Fruit fly (Drosophila melanogaster): ENCODE data around the gene CG33500.
A peak's percentile ranks its signal among the peaks of the same experiment; 100 is the strongest.

Gene CG33500

dm6 chr3L:11555662-11556460, 47.4 kb downstream of the CG33500 start:
- TF ChIP-seq Eip74EF (GFP tag; optimal IDR thresholded peaks at IDR 0.05) (peak in 1 of 2 experiments; percentile 87), exex (tag; optimal IDR thresholded peaks at IDR 0.05) (peak; percentile 21), Bgb (GFP tag; IDR thresholded peaks at IDR 0.05; ENCODE audit: partially characterized antibody) (peak; percentile 51; the same call in 1 of the 2 replicates), CG34422 (GFP tag; IDR thresholded peaks at IDR 0.05) (no peak), Ada2b (GFP tag; IDR thresholded peaks at IDR 0.05) (peak; percentile 52; the same call in 1 of the 2 replicates), CG17328 (GFP tag; IDR thresholded peaks at IDR 0.05) (peak; percentile 45), PHDP (tag; optimal IDR thresholded peaks at IDR 0.05) (peak; percentile 86), h (optimal IDR thresholded peaks at IDR 0.05) (no peak), CG13287 (GFP tag; IDR thresholded peaks at IDR 0.05; ENCODE audit: partially characterized antibody) (peak; percentile 26; the same call in 1 of the 2 replicates), maf-S (GFP tag; optimal IDR thresholded peaks at IDR 0.05) (peak; percentile 39), onecut (GFP tag; IDR thresholded peaks at IDR 0.05) (peak; percentile 38; the same call in 1 of the 2 replicates), nerfin-1 (tag; optimal IDR thresholded peaks at IDR 0.05) (peak; percentile 77), gem (tag; optimal IDR thresholded peaks at IDR 0.05) (peak; percentile 91), gce (GFP tag; IDR thresholded peaks at IDR 0.05) (peak; percentile 26; the same call in 1 of the 3 replicates), lilli (GFP tag; optimal IDR thresholded peaks at IDR 0.05) (peak; percentile 44), unpg (GFP tag; optimal IDR thresholded peaks at IDR 0.05) (peak; percentile 83), CG17612 (GFP tag; IDR thresholded peaks at IDR 0.05) (no peak), CG7987 (GFP tag; optimal IDR thresholded peaks at IDR 0.05) (peak; percentile 7), sim (GFP tag; IDR thresholded peaks at IDR 0.05) (no peak), CG1832 (GFP tag; optimal IDR thresholded peaks at IDR 0.05) (no peak), twi (tag; optimal IDR thresholded peaks at IDR 0.05) (peak; percentile 54), CG3163 (GFP tag; optimal IDR thresholded peaks at IDR 0.05) (no peak), toy (GFP tag; IDR thresholded peaks at IDR 0.05) (no peak), eyg (GFP tag; optimal IDR thresholded peaks at IDR 0.05) (no peak), Hand (GFP tag; optimal IDR thresholded peaks at IDR 0.05) (peak; percentile 46), CG14441 (GFP tag; IDR thresholded peaks at IDR 0.05) (no peak), dpn (GFP tag; optimal IDR thresholded peaks at IDR 0.05) (peak; percentile 44 to 59), BEAF-32 (GFP tag; optimal IDR thresholded peaks at IDR 0.05) (no peak), ken (GFP tag; IDR thresholded peaks at IDR 0.05) (no peak), bbx (GFP tag; IDR thresholded peaks at IDR 0.05; ENCODE audit: partially characterized antibody) (no peak), Chrac-16 (GFP tag; optimal IDR thresholded peaks at IDR 0.05) (peak; percentile 39), CG34376 (GFP tag; optimal IDR thresholded peaks at IDR 0.05) (peak; percentile 34), CG11398 (GFP tag; optimal IDR thresholded peaks at IDR 0.05) (peak; percentile 59), fru (optimal IDR thresholded peaks at IDR 0.05) (no peak), CG17359 (tag; optimal IDR thresholded peaks at IDR 0.05) (peak; percentile 82), slbo (GFP tag; IDR thresholded peaks at IDR 0.05) (peak; percentile 72), CG15269 (tag; optimal IDR thresholded peaks at IDR 0.05) (peak; percentile 82), tx (GFP tag; optimal IDR thresholded peaks at IDR 0.05) (peak; percentile 16), inv (GFP tag; IDR thresholded peaks at IDR 0.05; ENCODE audit: partially characterized antibody) (no peak), NfI (GFP tag; optimal IDR thresholded peaks at IDR 0.05) (peak; percentile 39), sc (optimal IDR thresholded peaks at IDR 0.05) (no peak), sc (GFP tag; optimal IDR thresholded peaks at IDR 0.05) (peak; percentile 71), sens (GFP tag) (peak; percentile 88), pzg (GFP tag; optimal IDR thresholded peaks at IDR 0.05) (no peak), E2f1 (GFP tag; IDR thresholded peaks at IDR 0.05) (no peak; the same call in 1 of the 2 replicates), kni (GFP tag; optimal IDR thresholded peaks at IDR 0.05) (peak; percentile 11), Fer1 (GFP tag; optimal IDR thresholded peaks at IDR 0.05) (peak; percentile 41), CG3281 (GFP tag; optimal IDR thresholded peaks at IDR 0.05) (peak; percentile 69), CG7963 (GFP tag; IDR thresholded peaks at IDR 0.05; ENCODE audit: partially characterized antibody) (0 out of 3 replicates have a peak, but pooled peaks have one; percentile 7)

All from whole organism, embryonic.